Worm (Caenorhabditis elegans): ENCODE results near the gene pgp-13.

Gene pgp-13

ce11 chrX:12792554-12792953 lies 54.0 kb downstream of the pgp-13 start, which contains the start of gene abf-5:
TSS of gene abf-5 (plus strand) at chrX:12792854.
- TF ChIP-seq unc-130 (GFP tag; optimal IDR thresholded peaks at IDR 0.05) (no peak), egl-18 (GFP tag; IDR thresholded peaks at IDR 0.05) (no peak), ceh-100 (GFP tag; IDR thresholded peaks at IDR 0.05) (no peak), ceh-40 (GFP tag; IDR thresholded peaks at IDR 0.05) (no peak), ceh-58 (GFP tag; IDR thresholded peaks at IDR 0.05) (no peak), mel-28 (tag; optimal IDR thresholded peaks at IDR 0.05; ENCODE audit: borderline replicate concordance) (no peak), ztf-18 (tag; optimal IDR thresholded peaks at IDR 0.05) (no peak), F52B5.7 (tag; optimal IDR thresholded peaks at IDR 0.05) (no peak), ekl-4 (GFP tag; IDR thresholded peaks at IDR 0.05) (no peak), nfyb-1 (GFP tag; IDR thresholded peaks at IDR 0.05) (no peak), zfh-2 (GFP tag; conservative IDR thresholded peaks at IDR 0.05) (no peak)

- no peak for TF ChIP-seq cebp-2 (GFP tag; IDR thresholded peaks at IDR 0.05)
- no peak for TF ChIP-seq hlh-26 (GFP tag; conservative IDR thresholded peaks at IDR 0.05)
- no peak for TF ChIP-seq Y67H2A.10 (GFP tag; conservative IDR thresholded peaks at IDR 0.05)
- no peak for TF ChIP-seq ztf-18 (tag; optimal IDR thresholded peaks at IDR 0.05)
- no peak for TF ChIP-seq K11D2.4 (GFP tag; IDR thresholded peaks at IDR 0.05)
These were observed 54.5 kb downstream of the pgp-13 start for ce11 chrX:12793075-12793474.
